Worm (Caenorhabditis elegans) whole organism, young adult: Measurements from ENCODE around the gene sri-78.
"Not testable (repeated sequence)": the region's sequence is repeated elsewhere in the genome, so short reads cannot be mapped to it uniquely, and the experiment has no call there.

Source experiments
- C17E4.6 ChIP-seq: fragments of 200-800 bp; sonication (Bioruptor generic); IDR thresholded peaks from 2 replicates; pipeline ENCODE4 v1.3.6; 2022; ENCODE audit warnings: missing genetic modification reagents, missing genetic modification characterization, missing compliant biosample characterization
- F10E7.11 ChIP-seq: sonication (generic microtip); optimal IDR thresholded peaks from 2 replicates; lab custom pipeline; 2017; ENCODE audit warnings: mild to moderate bottlenecking, missing genetic modification characterization, moderate library complexity, missing compliant biosample characterization
- F39B2.1 ChIP-seq: fragments of 200-800 bp; sonication (Bioruptor generic); IDR thresholded peaks from 2 replicates; pipeline ENCODE4 v1.3.6; 2022; ENCODE audit warnings: missing genetic modification reagents, missing genetic modification characterization, missing compliant biosample characterization
- F55B11.4 ChIP-seq: sonication (generic microtip); optimal IDR thresholded peaks from 2 replicates; lab custom pipeline; 2016; ENCODE audit warnings: missing compliant biosample characterization, missing genetic modification characterization, borderline replicate concordance; ENCODE audit not compliant: insufficient read depth
- K11D2.4 ChIP-seq: fragments of 200-800 bp; sonication (Bioruptor generic); IDR thresholded peaks from 2 replicates; pipeline ENCODE4 v1.3.6; 2022; ENCODE audit warnings: missing genetic modification reagents, missing genetic modification characterization, missing compliant biosample characterization
- ama-1 ChIP-seq, 3 experiments: fragments of 150-350 bp in 1 of 3; sonication (generic microtip) in 2 of 3; optimal IDR thresholded peaks; 2 replicates each; lab custom pipeline; 2014 to 2018; ENCODE audit warnings: missing biosample characterization in 2 of 3, missing genetic modification characterization in 2 of 3, missing genetic modification reagents in 2 of 3
- aptf-2 ChIP-seq: fragments of 200-800 bp; sonication (Bioruptor generic); conservative IDR thresholded peaks from 2 replicates; pipeline ENCODE4 v1.3.6; 2022; ENCODE audit warnings: missing genetic modification reagents, missing genetic modification characterization, missing compliant biosample characterization
- aptf-3 ChIP-seq: fragments of 200-800 bp; sonication (Bioruptor generic); IDR thresholded peaks from 2 replicates; pipeline ENCODE4 v1.3.6; 2022; ENCODE audit warnings: missing genetic modification characterization, missing compliant biosample characterization
- athp-1 ChIP-seq: sonication (generic microtip); optimal IDR thresholded peaks from 2 replicates; lab custom pipeline; 2017; ENCODE audit warnings: mild to moderate bottlenecking, missing genetic modification characterization, missing compliant biosample characterization
- ccch-3 ChIP-seq: fragments of 200-800 bp; sonication (Bioruptor generic); optimal IDR thresholded peaks from 2 replicates; lab custom pipeline; 2018; ENCODE audit warnings: mild to moderate bottlenecking, missing genetic modification characterization, missing compliant biosample characterization
- ceh-58 ChIP-seq: fragments of 200-800 bp; sonication (Bioruptor generic); IDR thresholded peaks from 2 replicates; pipeline ENCODE4 v1.3.6; 2022; ENCODE audit warnings: missing genetic modification characterization, missing compliant biosample characterization
- die-1 ChIP-seq: sonication (generic microtip); optimal IDR thresholded peaks from 2 replicates; lab custom pipeline; 2016; ENCODE audit warnings: missing genotype, mild to moderate bottlenecking, missing genetic modification characterization, missing compliant biosample characterization
- dox-1 ChIP-seq: fragments of 200-800 bp; sonication (Bioruptor generic); IDR thresholded peaks from 2 replicates; pipeline ENCODE4 v1.3.6; 2022; ENCODE audit warnings: missing genetic modification reagents, missing genetic modification characterization, missing compliant biosample characterization
- dpl-1 ChIP-seq: fragments of 150-350 bp; optimal IDR thresholded peaks from 2 replicates; lab custom pipeline; 2014; ENCODE audit warnings: missing biosample characterization, missing genetic modification reagents, missing genetic modification characterization
- efl-1 ChIP-seq: fragments of 150-350 bp; optimal IDR thresholded peaks from 2 replicates; lab custom pipeline; 2014; ENCODE audit warnings: missing biosample characterization, missing genetic modification reagents, missing genetic modification characterization
- gei-17 ChIP-seq: fragments of 200-800 bp; sonication (Bioruptor generic); optimal IDR thresholded peaks from 2 replicates; lab custom pipeline; 2018; ENCODE audit warnings: mild to moderate bottlenecking, missing genetic modification characterization, missing compliant biosample characterization
- hlh-26 ChIP-seq: fragments of 200-800 bp; sonication (Bioruptor generic); conservative IDR thresholded peaks from 2 replicates; pipeline ENCODE4 v1.3.6; 2022; ENCODE audit warnings: missing genetic modification reagents, missing genetic modification characterization, missing compliant biosample characterization
- hmg-20 ChIP-seq: fragments of 200-800 bp; sonication (Bioruptor generic); IDR thresholded peaks from 2 replicates; pipeline ENCODE4 v1.3.6; 2022; ENCODE audit warnings: missing genetic modification reagents, missing genetic modification characterization, missing compliant biosample characterization
- hsf-1 ChIP-seq: fragments of 200-800 bp; sonication (Bioruptor generic); IDR thresholded peaks from 2 replicates; pipeline ENCODE4 v1.3.6; 2022; ENCODE audit warnings: missing genetic modification reagents, missing genetic modification characterization, missing compliant biosample characterization
- lin-26 ChIP-seq: fragments of 200-800 bp; sonication (Bioruptor generic); IDR thresholded peaks from 2 replicates; pipeline ENCODE4 v1.3.6; 2022; ENCODE audit warnings: missing genetic modification reagents, missing genetic modification characterization, missing compliant biosample characterization
- lir-1 ChIP-seq: fragments of 200-800 bp; sonication (Bioruptor generic); conservative IDR thresholded peaks from 2 replicates; pipeline ENCODE4 v1.3.6; 2022; ENCODE audit warnings: missing genetic modification reagents, missing genetic modification characterization, missing compliant biosample characterization
- madf-8 ChIP-seq: fragments of 200-800 bp; sonication (Bioruptor generic); conservative IDR thresholded peaks from 2 replicates; pipeline ENCODE4 v1.3.6; 2022; ENCODE audit warnings: missing genetic modification reagents, missing genetic modification characterization, missing compliant biosample characterization
- nfyb-1 ChIP-seq: fragments of 200-800 bp; sonication (Bioruptor generic); IDR thresholded peaks from 2 replicates; pipeline ENCODE4 v1.3.6; 2022; ENCODE audit warnings: missing genetic modification reagents, missing genetic modification characterization, missing compliant biosample characterization
- rec-8 ChIP-seq, 2 experiments: sonication (generic microtip); optimal IDR thresholded peaks; 2 replicates each; lab custom pipeline; 2016; ENCODE audit warnings: mild to moderate bottlenecking in 2 of 2, missing genetic modification characterization in 2 of 2, missing genetic modification reagents in 2 of 2, missing genotype in 2 of 2, missing biosample characterization in 1 of 2, missing compliant biosample characterization in 1 of 2, moderate library complexity in 1 of 2
- repo-1 ChIP-seq: sonication (generic microtip); optimal IDR thresholded peaks from 2 replicates; lab custom pipeline; 2017; ENCODE audit warnings: mild to moderate bottlenecking, missing genetic modification characterization, missing compliant biosample characterization
- sea-2 ChIP-seq: fragments of 200-800 bp; sonication (Bioruptor generic); IDR thresholded peaks from 2 replicates; pipeline ENCODE4 v1.3.6; 2022; ENCODE audit warnings: missing genetic modification characterization, missing compliant biosample characterization
- snpc-1.3 ChIP-seq: sonication (generic microtip); optimal IDR thresholded peaks from 2 replicates; lab custom pipeline; 2017; ENCODE audit warnings: missing genetic modification characterization, mild to moderate bottlenecking, missing compliant biosample characterization, antibody characterized with exemption, moderate library complexity, missing genotype, missing genetic modification reagents; ENCODE audit not compliant: insufficient read depth
- snpc-4 ChIP-seq, 5 experiments: fragments of 150-350 bp in 1 of 5; sonication (generic microtip) in 4 of 5; optimal IDR thresholded peaks; 2 replicates each; lab custom pipeline; 2014 to 2018; ENCODE audit warnings: missing genetic modification characterization in 5 of 5, missing biosample characterization in 3 of 5, antibody characterized with exemption in 2 of 5, mild to moderate bottlenecking in 2 of 5, missing compliant biosample characterization in 2 of 5, missing genotype in 2 of 5, moderate library complexity in 2 of 5, missing genetic modification reagents in 1 of 5
- tbx-9 ChIP-seq: sonication (generic microtip); optimal IDR thresholded peaks from 2 replicates; lab custom pipeline; 2016; ENCODE audit warnings: borderline replicate concordance, missing genetic modification characterization, inconsistent platforms, missing compliant biosample characterization
- tlf-1 ChIP-seq: fragments of 200-800 bp; sonication (Bioruptor generic); optimal IDR thresholded peaks from 2 replicates; lab custom pipeline; 2018; ENCODE audit warnings: mild to moderate bottlenecking, missing genetic modification characterization, missing compliant biosample characterization
- xnd-1 ChIP-seq: sonication (generic microtip); optimal IDR thresholded peaks from 2 replicates; lab custom pipeline; 2016; ENCODE audit warnings: missing genotype, missing genetic modification reagents, missing genetic modification characterization, missing compliant biosample characterization
- ztf-18 ChIP-seq: sonication (generic microtip); optimal IDR thresholded peaks from 2 replicates; lab custom pipeline; 2016; ENCODE audit warnings: missing genotype, mild to moderate bottlenecking, missing genetic modification characterization, missing compliant biosample characterization
- ztf-6 ChIP-seq: fragments of 200-800 bp; sonication (Bioruptor generic); IDR thresholded peaks from 2 replicates; pipeline ENCODE4 v1.3.6; 2022; ENCODE audit warnings: missing genetic modification reagents, missing genetic modification characterization, missing compliant biosample characterization

sri-78 gene

ce11 chrII:3144552-3144951 lies 40.4 kb upstream of the sri-78 start, which contains the start of gene sri-43:
sri-43 (minus strand) TSS chrII:3144652.
- not testable (repeated sequence) for TF ChIP-seq dpl-1 (GFP tag; lab: Kevin White, UChicago); aptf-3; hmg-20 (GFP tag; lab: Robert Waterston, UW)
- TF ChIP-seq, all 124 proteins: peak for 0; not testable (repeated sequence) for 124

DNA sequence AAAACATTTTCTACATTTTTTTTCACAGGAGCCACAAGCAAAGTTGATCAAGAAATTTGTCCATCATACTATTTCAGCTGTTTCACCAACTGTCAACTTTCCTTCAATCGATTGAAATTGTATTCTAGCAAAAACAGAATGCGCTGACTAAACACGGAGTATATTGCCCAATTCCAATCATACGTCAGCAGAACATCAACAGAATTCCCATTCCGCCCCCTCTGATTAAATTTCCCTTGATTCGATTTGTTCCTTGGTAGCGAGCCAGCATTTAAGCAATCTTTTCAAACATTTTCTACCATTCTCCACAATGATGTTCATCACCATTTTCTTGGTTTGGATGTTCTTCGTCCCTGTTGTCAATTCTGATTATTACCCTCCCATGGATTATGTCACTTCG lies 39.1 kb upstream of the sri-78 start, which contains the start of gene T10D4.15:
T10D4.15 (plus strand) TSS at position 301 of the 400 bp plus-strand sequence.
- TF ChIP-seq efl-1 (GFP tag; lab: Kevin White, UChicago) (no peak), F10E7.11 (tag; lab: Kevin White, UChicago) (no peak), ztf-6 (GFP tag; lab: Robert Waterston, UW) (no peak), repo-1 (tag; lab: Kevin White, UChicago) (no peak), lin-26 (GFP tag; lab: Robert Waterston, UW) (no peak)

DNA sequence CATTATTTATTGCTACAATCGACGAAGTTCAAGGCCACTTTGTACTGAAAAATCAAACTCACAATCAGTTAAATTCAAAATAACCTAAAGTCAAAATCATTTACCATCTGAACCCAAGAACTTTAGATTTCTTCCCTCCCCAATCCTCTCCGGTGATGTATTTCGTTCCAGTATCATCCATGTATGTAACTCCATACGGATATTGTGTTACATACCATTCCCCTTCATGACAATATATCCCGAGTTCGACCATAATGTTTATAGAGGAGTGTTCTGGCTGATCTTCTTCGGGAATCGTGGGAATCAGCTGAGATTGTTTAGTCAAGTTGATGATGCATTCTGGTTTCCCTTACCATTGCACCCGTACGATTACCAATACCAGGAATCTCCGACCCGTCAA lies 36.6 kb upstream of the sri-78 start:
- TF ChIP-seq snpc-4 (GFP tag; optimal IDR thresholded peaks at IDR 0.05; lab: Kevin White, UChicago) (no peak), snpc-4 (tag; optimal IDR thresholded peaks at IDR 0.05; lab: Kevin White, UChicago) (no peak), madf-8 (GFP tag; lab: Robert Waterston, UW) (no peak), xnd-1 (tag; lab: Kevin White, UChicago) (no peak), rec-8 (tag; optimal IDR thresholded peaks at IDR 0.05; lab: Kevin White, UChicago) (no peak), K11D2.4 (no peak), dox-1 (GFP tag; lab: Robert Waterston, UW) (no peak), nfyb-1 (GFP tag; lab: Robert Waterston, UW) (no peak), athp-1 (tag; lab: Kevin White, UChicago) (no peak), hsf-1 (GFP tag; lab: Robert Waterston, UW) (no peak), gei-17 (GFP tag; lab: Kevin White, UChicago) (no peak), die-1 (tag; lab: Kevin White, UChicago) (no peak)

- no peak for TF ChIP-seq tbx-9 (tag; lab: Kevin White, UChicago)
- no peak for TF ChIP-seq F39B2.1 (GFP tag; lab: Robert Waterston, UW)
- no peak for TF ChIP-seq rec-8 (tag; optimal IDR thresholded peaks at IDR 0.05; lab: Kevin White, UChicago)
- no peak for TF ChIP-seq ceh-58
- no peak for TF ChIP-seq snpc-1.3 (tag; lab: Kevin White, UChicago)
- no peak for TF ChIP-seq ztf-18
- no peak for TF ChIP-seq ama-1 (optimal IDR thresholded peaks at IDR 0.05; lab: Kevin White, UChicago)
- TF ChIP-seq ama-1 (GFP tag; optimal IDR thresholded peaks at IDR 0.05; lab: Kevin White, UChicago) = no peak
- TF ChIP-seq tlf-1 = no peak
- TF ChIP-seq hlh-26 = no peak
- no peak for TF ChIP-seq sea-2 (GFP tag; lab: Robert Waterston, UW)
- TF ChIP-seq dox-1 (GFP tag; lab: Robert Waterston, UW) = no peak
- no peak for TF ChIP-seq aptf-2 (GFP tag; lab: Robert Waterston, UW)
- TF ChIP-seq hmg-20 (GFP tag; lab: Robert Waterston, UW) = no peak
- no peak for TF ChIP-seq ccch-3
- no peak for TF ChIP-seq F55B11.4 (tag; lab: Kevin White, UChicago)
- no peak for TF ChIP-seq C17E4.6 (GFP tag; lab: Robert Waterston, UW)
- TF ChIP-seq lir-1 (GFP tag; lab: Robert Waterston, UW) = no peak
- TF ChIP-seq athp-1 (tag; lab: Kevin White, UChicago) = no peak
These were observed 35.3 kb upstream of the sri-78 start, which contains the start of the genes T10D4.11 and T10D4.1 for ce11 chrII:3149521-3150190. T10D4.11 (minus strand) TSS chrII:3149621. T10D4.1 (plus strand) TSS chrII:3150140.
